Fruit fly (Drosophila melanogaster) whole organism: ENCODE results near the gene Eig71Ei.

Experiments used
- CG8478 ChIP-seq: fragments of >200 bp; optimal IDR thresholded peaks from 2 replicates; lab custom pipeline; 2018; ENCODE audit warnings: inconsistent platforms
- Dll ChIP-seq: fragments of >200 bp; optimal IDR thresholded peaks from 2 replicates; lab custom pipeline; 2017
- psq ChIP-seq: fragments of >200 bp; optimal IDR thresholded peaks from 2 replicates; lab custom pipeline; 2017

- TF ChIP-seq psq (no peak), Dll (no peak), CG8478 (lab: Kevin White, UChicago) (no peak)
Measured at dm6 chr3L:15652154-15652553, 7.4 kb upstream of the Eig71Ei start, which contains the start of the genes Eig71Ec and Eig71Ed.
